Fruit fly (Drosophila melanogaster): ENCODE results near the gene Hsp67Bc.

DNA sequence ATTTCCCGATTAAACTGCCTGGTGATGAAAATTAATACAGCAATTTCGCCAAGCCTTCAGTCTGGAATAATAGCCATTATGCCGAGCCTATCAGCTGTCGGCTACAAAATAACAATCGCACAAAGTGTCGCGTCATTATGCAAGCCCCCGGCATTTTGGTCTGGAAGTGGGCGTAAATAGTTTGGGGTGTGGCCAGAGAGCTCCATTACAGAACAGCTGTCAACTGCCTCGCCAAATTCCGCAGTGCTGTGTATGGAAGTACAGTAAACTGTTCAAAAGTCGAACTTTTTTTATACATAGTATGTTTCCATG is 48.5 kb upstream of the Hsp67Bc start:
- TF ChIP-seq CG8478 (optimal IDR thresholded peaks at IDR 0.05) (no peak), CTCF (optimal IDR thresholded peaks at IDR 0.05) (no peak)

Measured in S2 (cell line).